Fruit fly (Drosophila melanogaster) whole organism, prepupa: ENCODE data around the gene CG46309.

ENCODE experiments used
- CG11294 ChIP-seq: fragments of 200-800 bp; sonication (Bioruptor generic); IDR thresholded peaks from 2 replicates; pipeline ENCODE4 v1.3.6; 2022; ENCODE audit warnings: missing biosample characterization, missing genetic modification characterization
- CG11902 ChIP-seq: fragments of 200-800 bp; sonication (Bioruptor generic); optimal IDR thresholded peaks from 3 replicates; lab custom pipeline; 2016; ENCODE audit warnings: missing biosample characterization, missing genetic modification characterization
- CG15336 ChIP-seq: fragments of 200-800 bp; sonication (Bioruptor generic); IDR thresholded peaks from 2 replicates; pipeline ENCODE4 v1.3.6; 2022; ENCODE audit warnings: missing biosample characterization, missing genetic modification characterization
- CG1621 ChIP-seq: fragments of 200-800 bp; sonication (Bioruptor generic); optimal IDR thresholded peaks from 3 replicates; lab custom pipeline; 2018; ENCODE audit warnings: missing biosample characterization, mild to moderate bottlenecking, missing genetic modification characterization
- CG31627 ChIP-seq: fragments of 200-800 bp; sonication (Bioruptor generic); optimal IDR thresholded peaks from 3 replicates; lab custom pipeline; 2016; ENCODE audit warnings: missing biosample characterization, missing genetic modification characterization
- CG34406 ChIP-seq: fragments of 200-800 bp; sonication (Bioruptor generic); optimal IDR thresholded peaks from 3 replicates; lab custom pipeline; 2016; ENCODE audit warnings: missing biosample characterization, missing genetic modification characterization
- CG3919 ChIP-seq: fragments of 200-800 bp; sonication (Bioruptor generic); optimal IDR thresholded peaks from 3 replicates; lab custom pipeline; 2016; ENCODE audit warnings: missing biosample characterization, missing genetic modification characterization
- CG6163 ChIP-seq: fragments of 200-800 bp; sonication (Bioruptor generic); IDR thresholded peaks from 3 replicates; pipeline ENCODE4 v1.3.6; 2022; ENCODE audit warnings: missing biosample characterization, missing genetic modification characterization
- CG6792 ChIP-seq: fragments of 200-800 bp; sonication (Bioruptor generic); optimal IDR thresholded peaks from 3 replicates; lab custom pipeline; 2016; ENCODE audit warnings: missing biosample characterization, missing genetic modification characterization
- CG6854 ChIP-seq: fragments of 200-800 bp; sonication (Bioruptor generic); optimal IDR thresholded peaks from 2 replicates; lab custom pipeline; 2017; ENCODE audit warnings: missing biosample characterization, mild to moderate bottlenecking, missing genetic modification characterization
- CG7368 ChIP-seq: fragments of 200-800 bp; sonication (Bioruptor generic); optimal IDR thresholded peaks from 3 replicates; lab custom pipeline; 2016; ENCODE audit warnings: missing biosample characterization, missing genetic modification characterization
- CG8319 ChIP-seq: fragments of 200-800 bp; sonication (Bioruptor generic); optimal IDR thresholded peaks from 3 replicates; lab custom pipeline; 2016; ENCODE audit warnings: missing biosample characterization, missing genetic modification characterization
- CG8632 ChIP-seq: fragments of 200-800 bp; sonication (Bioruptor generic); optimal IDR thresholded peaks from 3 replicates; lab custom pipeline; 2016; ENCODE audit warnings: missing biosample characterization, missing genetic modification characterization
- CG9139 ChIP-seq: fragments of 200-800 bp; sonication (Bioruptor generic); optimal IDR thresholded peaks from 3 replicates; lab custom pipeline; 2017; ENCODE audit warnings: missing biosample characterization, mild to moderate bottlenecking, missing genetic modification characterization
- Eip75B ChIP-seq: fragments of 200-800 bp; sonication (Bioruptor generic); optimal IDR thresholded peaks from 3 replicates; lab custom pipeline; 2016; ENCODE audit warnings: missing biosample characterization, missing genetic modification characterization
- Eip78C ChIP-seq: fragments of 200-800 bp; sonication (Bioruptor generic); peaks from one replicate; lab custom pipeline; 2016; ENCODE audit warnings: missing biosample characterization, missing genetic modification characterization
- Eip93F ChIP-seq: fragments of 200-800 bp; sonication (Bioruptor generic); optimal IDR thresholded peaks from 2 replicates; lab custom pipeline; 2016; ENCODE audit warnings: missing biosample characterization, mild to moderate bottlenecking, missing genetic modification characterization
- Ets96B ChIP-seq: fragments of 200-800 bp; optimal IDR thresholded peaks from 2 replicates; lab custom pipeline; 2019; ENCODE audit warnings: missing biosample characterization, mild to moderate bottlenecking, missing genetic modification characterization, moderate library complexity
- Hr38 ChIP-seq: sonication (Bioruptor generic); optimal IDR thresholded peaks from 2 replicates; lab custom pipeline; 2016; ENCODE audit warnings: missing biosample characterization, missing genetic modification characterization
- Hr39 ChIP-seq: fragments of 200-800 bp; sonication (Bioruptor generic); optimal IDR thresholded peaks from 2 replicates; lab custom pipeline; 2016; ENCODE audit warnings: missing biosample characterization, missing genetic modification characterization
- Lpt ChIP-seq: fragments of 200-800 bp; sonication (Bioruptor generic); optimal IDR thresholded peaks from 3 replicates; lab custom pipeline; 2016; ENCODE audit warnings: missing biosample characterization, missing genetic modification characterization
- Met ChIP-seq: fragments of 200-800 bp; sonication (Bioruptor generic); optimal IDR thresholded peaks from 3 replicates; lab custom pipeline; 2016; ENCODE audit warnings: missing biosample characterization, missing genetic modification characterization
- achi ChIP-seq: fragments of 200-800 bp; sonication (Bioruptor generic); optimal IDR thresholded peaks from 3 replicates; lab custom pipeline; 2016; ENCODE audit warnings: missing biosample characterization, missing genetic modification characterization
- dac ChIP-seq: fragments of 200-800 bp; sonication (Bioruptor generic); optimal IDR thresholded peaks from 2 replicates; lab custom pipeline; 2017; ENCODE audit warnings: missing biosample characterization, mild to moderate bottlenecking, missing genetic modification characterization
- dsx ChIP-seq: fragments of 200-800 bp; optimal IDR thresholded peaks from 3 replicates; lab custom pipeline; 2019; ENCODE audit warnings: missing biosample characterization, mild to moderate bottlenecking, missing genetic modification characterization, moderate library complexity; ENCODE audit not compliant: poor library complexity, severe bottlenecking
- esn ChIP-seq: fragments of 200-800 bp; sonication (Bioruptor generic); optimal IDR thresholded peaks from 2 replicates; lab custom pipeline; 2016; ENCODE audit warnings: missing biosample characterization, mild to moderate bottlenecking, missing genetic modification characterization, moderate library complexity
- fd59A ChIP-seq: fragments of 200-800 bp; sonication (Bioruptor generic); optimal IDR thresholded peaks from 2 replicates; lab custom pipeline; 2017; ENCODE audit warnings: missing biosample characterization, mild to moderate bottlenecking, missing genetic modification characterization, missing genetic modification reagents
- fd85E ChIP-seq: fragments of 200-800 bp; sonication (Bioruptor generic); optimal IDR thresholded peaks from 3 replicates; lab custom pipeline; 2016; ENCODE audit warnings: missing biosample characterization, missing genetic modification characterization
- fkh ChIP-seq: fragments of 200-800 bp; sonication (Bioruptor generic); optimal IDR thresholded peaks from 3 replicates; lab custom pipeline; 2017; ENCODE audit warnings: missing biosample characterization, mild to moderate bottlenecking, missing genetic modification characterization, moderate library complexity
- pdm3 ChIP-seq: fragments of 200-800 bp; sonication (Bioruptor generic); optimal IDR thresholded peaks from 3 replicates; lab custom pipeline; 2016; ENCODE audit warnings: missing biosample characterization, missing genetic modification characterization
- salr ChIP-seq, 2 experiments: fragments of 200-800 bp; sonication (Bioruptor generic); optimal IDR thresholded peaks; 3 replicates each; lab custom pipeline; 2016 to 2018; ENCODE audit warnings: missing biosample characterization in 2 of 2, missing genetic modification characterization in 2 of 2, mild to moderate bottlenecking in 1 of 2
- svp ChIP-seq: fragments of 200-800 bp; sonication (Bioruptor generic); peaks from one replicate; lab custom pipeline; 2016; ENCODE audit warnings: missing biosample characterization, missing genetic modification characterization
- topi ChIP-seq: fragments of 200-800 bp; sonication (Bioruptor generic); optimal IDR thresholded peaks from 3 replicates; lab custom pipeline; 2016; ENCODE audit warnings: missing biosample characterization, missing genetic modification characterization

Gene CG46309

DNA sequence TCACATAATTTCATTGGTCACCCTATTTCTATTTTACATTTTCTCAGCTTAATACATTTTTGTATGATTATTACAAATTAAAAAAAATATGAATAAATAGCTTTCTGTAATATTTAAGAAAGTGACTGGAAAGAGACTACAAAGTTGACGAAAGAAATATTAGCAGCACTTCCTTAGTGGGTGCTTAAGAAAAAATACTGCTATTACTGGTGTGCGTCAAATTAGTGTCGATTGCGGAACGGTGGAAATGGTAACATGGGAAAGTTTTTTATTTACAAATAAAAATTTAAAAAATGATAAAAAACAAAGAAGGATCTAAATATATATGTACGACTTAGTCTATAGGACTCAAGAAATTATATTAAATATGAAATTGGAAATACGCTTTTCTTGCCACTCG, 27.6 kb downstream of the CG46309 start:
- TF ChIP-seq dsx (GFP tag; lab: Kevin White, UChicago) (no peak), svp (peak; percentile 35)

DNA sequence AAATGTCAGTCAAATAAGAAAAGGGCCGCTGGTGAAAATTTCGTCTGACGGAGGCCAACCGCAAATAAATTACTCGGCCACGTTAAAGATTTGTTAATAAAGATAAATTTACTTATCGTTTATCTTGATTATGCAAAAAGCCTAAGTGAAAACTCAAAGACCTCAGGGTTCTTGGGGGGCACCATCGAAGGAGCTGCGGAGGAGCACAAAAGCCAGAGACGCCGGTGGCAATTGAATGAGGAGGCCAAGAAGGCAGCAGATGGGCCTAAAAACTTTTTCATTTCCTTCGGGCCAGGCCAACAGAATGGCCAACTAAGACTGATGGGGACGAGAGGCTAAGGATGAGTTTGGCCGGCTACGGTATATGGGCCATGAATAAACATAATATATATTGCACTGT, 35.3 kb downstream of the CG46309 start:
- no peak for TF ChIP-seq esn (GFP tag; lab: Kevin White, UChicago)
- no peak for TF ChIP-seq CG9139 (GFP tag; lab: Kevin White, UChicago)
- no peak for TF ChIP-seq fd85E (GFP tag; lab: Kevin White, UChicago)
- no peak for TF ChIP-seq fkh (GFP tag; lab: Kevin White, UChicago)
- no peak for TF ChIP-seq CG11294
- TF ChIP-seq salr (GFP tag; optimal IDR thresholded peaks at IDR 0.05; lab: Kevin White, UChicago) = no peak
- TF ChIP-seq Eip75B = no peak
- TF ChIP-seq Ets96B = no peak
- no peak for TF ChIP-seq dsx (GFP tag; lab: Kevin White, UChicago)
- no peak for TF ChIP-seq dac
- TF ChIP-seq CG6163 (GFP tag; lab: Robert Waterston, UW) = no peak
- TF ChIP-seq CG3919 = no peak
- TF ChIP-seq Met = no peak
- TF ChIP-seq CG6792 (GFP tag; lab: Kevin White, UChicago) = no peak
- TF ChIP-seq CG8632 (GFP tag; lab: Kevin White, UChicago) = no peak
- TF ChIP-seq CG15336 (GFP tag; lab: Robert Waterston, UW) = no peak

DNA sequence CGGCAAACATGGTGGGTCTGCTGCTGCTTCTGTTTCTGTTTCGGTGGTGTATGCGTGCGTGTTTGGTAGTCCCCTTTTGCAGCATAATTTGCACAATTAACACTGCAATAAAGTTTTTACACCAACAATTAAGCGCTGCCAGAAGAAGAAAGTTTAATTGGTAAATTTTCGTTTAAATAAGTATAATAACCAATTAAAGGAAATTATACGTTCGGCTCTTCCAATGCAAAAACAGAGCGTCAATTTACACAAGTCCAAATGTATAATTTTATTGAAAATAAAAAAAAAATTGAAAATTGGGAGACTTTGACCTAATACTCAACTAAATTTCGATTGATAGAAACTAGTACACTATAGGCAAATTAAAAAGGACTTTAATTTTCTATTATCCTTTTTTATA, 40.4 kb downstream of the CG46309 start, which contains the start of gene CG31819:
TSS of gene CG31819 (plus strand) at position 301 of the 400 bp plus-strand sequence.
- TF ChIP-seq CG3919 = no peak
- no peak for TF ChIP-seq esn (GFP tag; lab: Kevin White, UChicago)
- no peak for TF ChIP-seq CG6792 (GFP tag; lab: Kevin White, UChicago)
- no peak for TF ChIP-seq fkh (GFP tag; lab: Kevin White, UChicago)
- no peak for TF ChIP-seq Hr39
- TF ChIP-seq Eip78C (GFP tag; lab: Kevin White, UChicago) = no peak
- no peak for TF ChIP-seq fd59A (GFP tag; lab: Kevin White, UChicago)

DNA sequence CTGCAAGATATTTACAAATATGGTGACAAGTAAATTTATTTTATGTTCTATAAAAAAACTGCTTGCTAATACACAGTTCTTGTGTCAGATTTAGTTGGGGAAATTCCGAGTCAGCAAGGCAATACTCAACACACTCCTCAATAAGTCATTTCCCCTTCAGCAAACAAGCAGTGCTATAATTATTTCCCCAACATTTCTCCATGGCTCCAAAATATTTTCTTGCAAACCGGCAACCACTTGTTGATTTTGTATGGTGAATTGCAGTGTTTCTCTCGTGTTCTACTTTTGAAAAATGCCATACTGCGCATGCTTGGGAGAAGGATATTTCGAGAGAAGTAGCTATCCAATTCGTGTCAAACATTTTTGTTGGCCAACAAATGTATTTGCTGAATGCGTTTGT, 53.4 kb downstream of the CG46309 start:
- TF ChIP-seq CG6854 = no peak
- TF ChIP-seq CG31627 = no peak
- no peak for TF ChIP-seq dac
- TF ChIP-seq Lpt (GFP tag; lab: Kevin White, UChicago) = no peak
- TF ChIP-seq Eip93F (GFP tag; lab: Kevin White, UChicago) = no peak
- TF ChIP-seq pdm3 = no peak
- no peak for TF ChIP-seq CG11902 (GFP tag; lab: Kevin White, UChicago)
- no peak for TF ChIP-seq CG7368
- no peak for TF ChIP-seq Met
- TF ChIP-seq CG1621 (tag; lab: Kevin White, UChicago) = no peak
- TF ChIP-seq CG15336 (GFP tag; lab: Robert Waterston, UW) = no peak
- TF ChIP-seq CG8319 = no peak
- TF ChIP-seq achi (GFP tag; lab: Kevin White, UChicago) = no peak
- TF ChIP-seq Hr38 (GFP tag; lab: Kevin White, UChicago) = no peak
- no peak for TF ChIP-seq salr (GFP tag; optimal IDR thresholded peaks at IDR 0.05; lab: Kevin White, UChicago)
- TF ChIP-seq CG34406 (GFP tag; lab: Kevin White, UChicago) = no peak
- TF ChIP-seq topi (GFP tag; lab: Kevin White, UChicago) = no peak
